Fruit fly (Drosophila melanogaster) whole organism, embryonic: ENCODE data around the gene CrebB.

ENCODE experiments used
- Bdp1 ChIP-seq: fragments of 200-800 bp; sonication (Bioruptor generic); optimal IDR thresholded peaks from 3 replicates; lab custom pipeline; 2016; ENCODE audit warnings: missing biosample characterization, missing genetic modification characterization
- CG10321 ChIP-seq: fragments of 200-800 bp; sonication (Bioruptor generic); IDR thresholded peaks from 2 replicates; pipeline ENCODE4 v1.3.6; 2022; ENCODE audit warnings: missing biosample characterization, missing genetic modification characterization
- CG10366 ChIP-seq: fragments of 200-800 bp; sonication (Bioruptor generic); IDR thresholded peaks from 2 replicates; pipeline ENCODE4 v1.3.6; 2022; ENCODE audit warnings: missing biosample characterization, missing genetic modification characterization
- CG13424 ChIP-seq: fragments of 200-800 bp; sonication (Bioruptor generic); optimal IDR thresholded peaks from 2 replicates; lab custom pipeline; 2019; ENCODE audit warnings: missing biosample characterization, mild to moderate bottlenecking, missing genetic modification characterization, moderate library complexity
- CG15269 ChIP-seq: fragments of 200-800 bp; sonication (Bioruptor generic); optimal IDR thresholded peaks from 2 replicates; lab custom pipeline; 2018; ENCODE audit warnings: missing biosample characterization, mild to moderate bottlenecking, missing genetic modification characterization, moderate library complexity
- CG15514 ChIP-seq: fragments of 200-800 bp; sonication (Bioruptor generic); optimal IDR thresholded peaks from 3 replicates; lab custom pipeline; 2017; ENCODE audit warnings: missing biosample characterization, missing genetic modification characterization, mild to moderate bottlenecking, moderate library complexity, missing genetic modification reagents
- CG1603 ChIP-seq: fragments of 200-800 bp; sonication (Bioruptor generic); optimal IDR thresholded peaks from 2 replicates; lab custom pipeline; 2019; ENCODE audit warnings: missing biosample characterization, mild to moderate bottlenecking, missing genetic modification characterization, moderate library complexity
- CG17328 ChIP-seq: fragments of 200-800 bp; sonication (Bioruptor generic); IDR thresholded peaks from 2 replicates; pipeline ENCODE4 v1.3.6; 2022; ENCODE audit warnings: missing biosample characterization, missing genetic modification characterization
- CG17568 ChIP-seq: fragments of 200-800 bp; sonication (Bioruptor generic); optimal IDR thresholded peaks from 2 replicates; lab custom pipeline; 2018; ENCODE audit warnings: missing biosample characterization, mild to moderate bottlenecking, missing genetic modification characterization, moderate library complexity
- CG2202 ChIP-seq: fragments of 200-800 bp; sonication (Bioruptor generic); optimal IDR thresholded peaks from 2 replicates; lab custom pipeline; 2018; ENCODE audit warnings: missing biosample characterization, mild to moderate bottlenecking, missing genetic modification characterization
- CG31388 ChIP-seq: fragments of 200-800 bp; sonication (Bioruptor generic); optimal IDR thresholded peaks from 2 replicates; lab custom pipeline; 2016; ENCODE audit warnings: missing biosample characterization, missing genetic modification characterization
- CG3726 ChIP-seq: fragments of 200-800 bp; sonication (Bioruptor generic); IDR thresholded peaks from 3 replicates; pipeline ENCODE4, ENCODE4 v1.3.6; 2022; ENCODE audit warnings: missing biosample characterization, missing genetic modification characterization
- CG4820 ChIP-seq: fragments of 200-800 bp; sonication (Bioruptor generic); optimal IDR thresholded peaks from 3 replicates; lab custom pipeline; 2016; ENCODE audit warnings: missing biosample characterization, missing genetic modification characterization
- CG6254 ChIP-seq: fragments of 200-800 bp; sonication (Bioruptor generic); optimal IDR thresholded peaks from 3 replicates; lab custom pipeline; 2017; ENCODE audit warnings: mild to moderate bottlenecking, missing biosample characterization, missing genetic modification reagents, missing genetic modification characterization
- CG7372 ChIP-seq: fragments of 200-800 bp; sonication (Bioruptor generic); IDR thresholded peaks from 2 replicates; pipeline ENCODE4 v1.3.6; 2022; ENCODE audit warnings: missing biosample characterization, missing genetic modification characterization
- CG8281 ChIP-seq: fragments of 200-800 bp; sonication (Bioruptor generic); optimal IDR thresholded peaks from 2 replicates; lab custom pipeline; 2018; ENCODE audit warnings: missing biosample characterization, mild to moderate bottlenecking, missing genetic modification characterization, moderate library complexity
- CG9817 ChIP-seq: fragments of 200-800 bp; sonication (Bioruptor generic); optimal IDR thresholded peaks from 2 replicates; lab custom pipeline; 2018; ENCODE audit warnings: missing biosample characterization, mild to moderate bottlenecking, missing genetic modification characterization, moderate library complexity
- CTCF ChIP-seq: fragments of 200-800 bp; sonication (Bioruptor generic); optimal IDR thresholded peaks from 2 replicates; lab custom pipeline; 2017; ENCODE audit warnings: missing biosample characterization, mild to moderate bottlenecking, missing genetic modification characterization, moderate library complexity
- Chrac-16 ChIP-seq: fragments of 200-800 bp; sonication (Bioruptor generic); optimal IDR thresholded peaks from 3 replicates; lab custom pipeline; 2016; ENCODE audit warnings: missing biosample characterization, missing genetic modification characterization
- CrebB ChIP-seq: fragments of 200-800 bp; sonication (Bioruptor generic); optimal IDR thresholded peaks from 3 replicates; lab custom pipeline; 2018; ENCODE audit warnings: missing biosample characterization, mild to moderate bottlenecking, missing genetic modification characterization
- D ChIP-seq, 2 experiments: fragments of 200-800 bp in 1 of 2; fragments of >200 bp in 1 of 2; sonication (Bioruptor generic) in 1 of 2; optimal IDR thresholded peaks; 2 replicates in 1 of 2; 3 replicates in 1 of 2; lab custom pipeline; 2017; ENCODE audit warnings: mild to moderate bottlenecking in 1 of 2, missing biosample characterization in 1 of 2, missing genetic modification characterization in 1 of 2, missing genetic modification reagents in 1 of 2
- Dad ChIP-seq: fragments of 200-800 bp; sonication (Bioruptor generic); optimal IDR thresholded peaks from 3 replicates; lab custom pipeline; 2016; ENCODE audit warnings: missing biosample characterization, missing genetic modification characterization
- ERR ChIP-seq: fragments of 200-800 bp; sonication (Bioruptor generic); optimal IDR thresholded peaks from 2 replicates; lab custom pipeline; 2016; ENCODE audit warnings: missing biosample characterization, missing genetic modification characterization
- Hand ChIP-seq: fragments of 200-800 bp; sonication (Bioruptor generic); optimal IDR thresholded peaks from 2 replicates; lab custom pipeline; 2017; ENCODE audit warnings: mild to moderate bottlenecking, missing biosample characterization, missing genetic modification reagents, missing genetic modification characterization
- MBD-R2 ChIP-seq: fragments of 200-800 bp; sonication (Bioruptor generic); IDR thresholded peaks from 2 replicates; pipeline ENCODE4 v1.3.6; 2022; ENCODE audit warnings: missing biosample characterization, missing genetic modification characterization
- Oli ChIP-seq: fragments of 200-800 bp; sonication (Bioruptor generic); optimal IDR thresholded peaks from 2 replicates; lab custom pipeline; 2018; ENCODE audit warnings: missing biosample characterization, mild to moderate bottlenecking, missing genetic modification characterization, moderate library complexity
- PHDP ChIP-seq: fragments of 200-800 bp; sonication (Bioruptor generic); optimal IDR thresholded peaks from 3 replicates; lab custom pipeline; 2018; ENCODE audit warnings: missing biosample characterization, mild to moderate bottlenecking, missing genetic modification characterization, moderate library complexity
- Vsx1 ChIP-seq: fragments of 200-800 bp; sonication (Bioruptor generic); optimal IDR thresholded peaks from 2 replicates; lab custom pipeline; 2017; ENCODE audit warnings: missing biosample characterization, mild to moderate bottlenecking, missing genetic modification characterization, missing genetic modification reagents
- al ChIP-seq: fragments of 200-800 bp; sonication (Bioruptor generic); IDR thresholded peaks from 2 replicates; pipeline ENCODE4 v1.3.6; 2022; ENCODE audit warnings: missing biosample characterization, missing genetic modification characterization
- aop ChIP-seq: fragments of 200-800 bp; sonication (Bioruptor generic); IDR thresholded peaks from 2 replicates; pipeline ENCODE4 v1.3.6; 2022; ENCODE audit warnings: missing biosample characterization, missing genetic modification characterization
- bcd ChIP-seq: fragments of 200-800 bp; sonication (Bioruptor generic); optimal IDR thresholded peaks from 2 replicates; lab custom pipeline; 2017; ENCODE audit warnings: missing biosample characterization, mild to moderate bottlenecking, missing genetic modification characterization
- exex ChIP-seq: fragments of 200-800 bp; sonication (Bioruptor generic); optimal IDR thresholded peaks from 4 replicates; lab custom pipeline; 2018; ENCODE audit warnings: missing biosample characterization, mild to moderate bottlenecking, missing genetic modification characterization, moderate library complexity
- jumu ChIP-seq: fragments of 200-800 bp; sonication (Bioruptor generic); optimal IDR thresholded peaks from 3 replicates; lab custom pipeline; 2016; ENCODE audit warnings: missing biosample characterization, missing genetic modification characterization
- klu ChIP-seq: fragments of 200-800 bp; sonication (Bioruptor generic); IDR thresholded peaks from 2 replicates; pipeline ENCODE4 v1.3.6; 2022; ENCODE audit warnings: missing biosample characterization, missing genetic modification characterization
- lilli ChIP-seq: fragments of 200-800 bp; sonication (Bioruptor generic); optimal IDR thresholded peaks from 3 replicates; lab custom pipeline; 2016; ENCODE audit warnings: missing biosample characterization, missing genetic modification characterization
- nom ChIP-seq: fragments of 200-800 bp; sonication (Bioruptor generic); optimal IDR thresholded peaks from 2 replicates; lab custom pipeline; 2017; ENCODE audit warnings: missing biosample characterization, missing genetic modification characterization, mild to moderate bottlenecking, moderate library complexity, missing genetic modification reagents
- phol ChIP-seq: fragments of 200-800 bp; sonication (Bioruptor generic); optimal IDR thresholded peaks from 3 replicates; lab custom pipeline; 2018; ENCODE audit warnings: missing biosample characterization, mild to moderate bottlenecking, missing genetic modification characterization, moderate library complexity
- psq ChIP-seq: fragments of 200-800 bp; sonication (Bioruptor generic); optimal IDR thresholded peaks from 2 replicates; lab custom pipeline; 2017; ENCODE audit warnings: missing biosample characterization, missing genetic modification characterization
- pzg ChIP-seq: fragments of 200-800 bp; sonication (Bioruptor generic); optimal IDR thresholded peaks from 3 replicates; lab custom pipeline; 2018; ENCODE audit warnings: missing biosample characterization, mild to moderate bottlenecking, missing genetic modification characterization, moderate library complexity
- row ChIP-seq: fragments of 200-800 bp; sonication (Bioruptor generic); IDR thresholded peaks from 3 replicates; pipeline ENCODE4 v1.3.6; 2022; ENCODE audit warnings: missing biosample characterization, missing genetic modification characterization
- sens ChIP-seq: fragments of 200-800 bp; sonication (Bioruptor generic); peaks from one replicate; lab custom pipeline; 2016; ENCODE audit warnings: missing biosample characterization, missing genetic modification characterization
- slbo ChIP-seq: fragments of 200-800 bp; sonication (Bioruptor generic); IDR thresholded peaks from 2 replicates; pipeline ENCODE4 v1.3.6; 2022; ENCODE audit warnings: missing biosample characterization, missing genetic modification characterization
- sna ChIP-seq: fragments of 200-800 bp; sonication (Bioruptor generic); IDR thresholded peaks from 2 replicates; pipeline ENCODE4 v1.3.6; 2022; ENCODE audit warnings: missing biosample characterization, missing genetic modification characterization; ENCODE audit not compliant: partially characterized antibody
- sr ChIP-seq: fragments of 200-800 bp; sonication (Bioruptor generic); IDR thresholded peaks from 3 replicates; pipeline ENCODE4 v1.3.6; 2022; ENCODE audit warnings: missing biosample characterization, missing genetic modification characterization
- ssp ChIP-seq: fragments of 200-800 bp; sonication (Bioruptor generic); IDR thresholded peaks from 2 replicates; pipeline ENCODE4 v1.3.6; 2022; ENCODE audit warnings: missing biosample characterization, missing genetic modification characterization
- sug ChIP-seq: fragments of 200-800 bp; optimal IDR thresholded peaks from 2 replicates; lab custom pipeline; 2019; ENCODE audit warnings: missing biosample characterization, mild to moderate bottlenecking, missing genetic modification characterization, moderate library complexity
- trem ChIP-seq: fragments of 200-800 bp; optimal IDR thresholded peaks from 3 replicates; lab custom pipeline; 2019; ENCODE audit warnings: missing biosample characterization, mild to moderate bottlenecking, missing genetic modification characterization, moderate library complexity
- vvl ChIP-seq: fragments of 200-800 bp; sonication (Bioruptor generic); IDR thresholded peaks from 2 replicates; pipeline ENCODE4 v1.3.6; 2022; ENCODE audit warnings: missing biosample characterization, missing genetic modification characterization
- zfh2 ChIP-seq: fragments of 200-800 bp; sonication (Bioruptor generic); optimal IDR thresholded peaks from 2 replicates; lab custom pipeline; 2016; ENCODE audit warnings: missing biosample characterization, missing genetic modification characterization

CrebB gene

dm6 chrX:18366033-18366850 is at the start of gene CrebB (continued):
- peak; percentile 0 for TF ChIP-seq CG15514 (GFP tag; lab: Kevin White, UChicago)
- TF ChIP-seq row (GFP tag; lab: Robert Waterston, UW), result peak; percentile 53
- TF ChIP-seq klu (GFP tag; lab: Robert Waterston, UW), result peak; percentile 92
- TF ChIP-seq phol (tag; lab: Kevin White, UChicago), result peak; percentile 66
- TF ChIP-seq CG9817 (tag; lab: Kevin White, UChicago), result peak; percentile 21
- TF ChIP-seq Hand (GFP tag; lab: Kevin White, UChicago), result peak; percentile 43
- no peak for TF ChIP-seq sens (GFP tag; lab: Kevin White, UChicago)
- peak; percentile 94 for TF ChIP-seq CG10321 (GFP tag; lab: Robert Waterston, UW)
- TF ChIP-seq trem (tag; lab: Kevin White, UChicago), result no peak
- TF ChIP-seq Oli (tag; lab: Kevin White, UChicago), result peak; percentile 26
- TF ChIP-seq CG8281 (tag; lab: Kevin White, UChicago), result no peak
- TF ChIP-seq exex (tag; lab: Kevin White, UChicago), result peak; percentile 75
- TF ChIP-seq bcd (GFP tag; lab: Kevin White, UChicago), result no peak
- no peak for TF ChIP-seq CG2202 (tag; lab: Kevin White, UChicago)
- TF ChIP-seq CG15269, result peak; percentile 21
- peak; percentile 34 for TF ChIP-seq CrebB
- peak; percentile 54 for TF ChIP-seq Vsx1 (GFP tag; lab: Kevin White, UChicago)
- peak; percentile 85 for TF ChIP-seq sug (tag; lab: Kevin White, UChicago)
- peak; percentile 22 for TF ChIP-seq PHDP
- no peak for TF ChIP-seq Bdp1
- no peak for TF ChIP-seq CG4820 (GFP tag; lab: Kevin White, UChicago)
- peak; percentile 54 for TF ChIP-seq nom (GFP tag; lab: Kevin White, UChicago)
- peak; percentile 2 for TF ChIP-seq Dad (GFP tag; lab: Kevin White, UChicago)
- TF ChIP-seq CG6254 (GFP tag; lab: Kevin White, UChicago), result no peak
- 0 out of 3 replicates have a peak, but pooled peaks have one; percentile 9 for TF ChIP-seq CG3726 (GFP tag; lab: Robert Waterston, UW)
- TF ChIP-seq lilli (GFP tag; lab: Kevin White, UChicago), result peak; percentile 34
- peak; percentile 1 for TF ChIP-seq Chrac-16 (GFP tag; lab: Kevin White, UChicago)
- no peak for TF ChIP-seq CTCF (GFP tag; lab: Kevin White, UChicago)
- no peak for TF ChIP-seq D (optimal IDR thresholded peaks at IDR 0.05; lab: Kevin White, UChicago)
- no peak for TF ChIP-seq D (GFP tag; optimal IDR thresholded peaks at IDR 0.05; lab: Kevin White, UChicago)
- TF ChIP-seq pzg (GFP tag; lab: Kevin White, UChicago), result peak; percentile 5
- TF ChIP-seq CG7372 (GFP tag; lab: Robert Waterston, UW), result peak; percentile 41; the same call in 1 of the 2 replicates
- peak; percentile 53 for TF ChIP-seq slbo (GFP tag; lab: Robert Waterston, UW)
- TF ChIP-seq ERR (GFP tag; lab: Kevin White, UChicago), result peak; percentile 52
- TF ChIP-seq sna, result peak; percentile 39; the same call in 1 of the 2 replicates
- peak; percentile 20; the same call in 1 of the 2 replicates for TF ChIP-seq ssp (GFP tag; lab: Robert Waterston, UW)
- peak; percentile 11 for TF ChIP-seq jumu (GFP tag; lab: Kevin White, UChicago)
- peak; percentile 28 for TF ChIP-seq psq
- TF ChIP-seq CG17568 (GFP tag; lab: Kevin White, UChicago), result peak; percentile 0
- TF ChIP-seq aop (GFP tag; lab: Robert Waterston, UW), result no peak
- 0 out of 2 replicates have a peak, but pooled peaks have one; percentile 17 for TF ChIP-seq CG17328 (GFP tag; lab: Robert Waterston, UW)
- TF ChIP-seq MBD-R2 (GFP tag; lab: Robert Waterston, UW), result peak; percentile 10; the same call in 1 of the 2 replicates
- TF ChIP-seq CG1603, result peak; percentile 21
- peak; percentile 34; the same call in 1 of the 2 replicates for TF ChIP-seq CG10366 (GFP tag; lab: Robert Waterston, UW)
- TF ChIP-seq CG31388 (GFP tag; lab: Kevin White, UChicago), result no peak
- TF ChIP-seq al, result peak; percentile 13; the same call in 1 of the 2 replicates
- peak; percentile 9 for TF ChIP-seq zfh2 (GFP tag; lab: Kevin White, UChicago)
- TF ChIP-seq CG13424 (tag; lab: Kevin White, UChicago), result no peak
- TF ChIP-seq sr (GFP tag; lab: Robert Waterston, UW), result peak; percentile 99
- peak; percentile 88 for TF ChIP-seq vvl (GFP tag; lab: Robert Waterston, UW)
